Fruit fly (Drosophila melanogaster) whole organism, embryonic: ENCODE results near the gene Tre1.

Experiments
- Abd-B ChIP-seq: fragments of 200-800 bp; sonication (Bioruptor generic); optimal IDR thresholded peaks from 2 replicates; lab custom pipeline; 2018; ENCODE audit warnings: missing biosample characterization, mild to moderate bottlenecking, missing genetic modification characterization, moderate library complexity
- Ada2b ChIP-seq: fragments of 200-800 bp; sonication (Bioruptor generic); IDR thresholded peaks from 2 replicates; pipeline ENCODE4 v1.3.6; 2022; ENCODE audit warnings: missing biosample characterization, missing genetic modification characterization
- CG10321 ChIP-seq: fragments of 200-800 bp; sonication (Bioruptor generic); IDR thresholded peaks from 2 replicates; pipeline ENCODE4 v1.3.6; 2022; ENCODE audit warnings: missing biosample characterization, missing genetic modification characterization
- CG10543 ChIP-seq: fragments of 200-800 bp; sonication (Bioruptor generic); optimal IDR thresholded peaks from 3 replicates; lab custom pipeline; 2017; ENCODE audit warnings: missing biosample characterization, mild to moderate bottlenecking, missing genetic modification characterization, moderate library complexity
- CG10654 ChIP-seq: fragments of 200-800 bp; sonication (Bioruptor generic); optimal IDR thresholded peaks from 2 replicates; lab custom pipeline; 2016; ENCODE audit warnings: missing biosample characterization, missing genetic modification characterization
- CG10959 ChIP-seq: fragments of 200-800 bp; sonication (Bioruptor generic); IDR thresholded peaks from 2 replicates; pipeline ENCODE4 v1.3.6; 2022; ENCODE audit warnings: missing biosample characterization, missing genetic modification characterization
- CG11456 ChIP-seq: fragments of 200-800 bp; sonication (Bioruptor generic); IDR thresholded peaks from 3 replicates; pipeline ENCODE4 v1.3.6; 2022; ENCODE audit warnings: missing biosample characterization, missing genetic modification characterization
- CG12219 ChIP-seq: fragments of 200-800 bp; sonication (Bioruptor generic); optimal IDR thresholded peaks from 3 replicates; lab custom pipeline; 2018; ENCODE audit warnings: missing biosample characterization, mild to moderate bottlenecking, missing genetic modification characterization
- CG12391 ChIP-seq: fragments of 200-800 bp; sonication (Bioruptor generic); optimal IDR thresholded peaks from 3 replicates; lab custom pipeline; 2018; ENCODE audit warnings: missing biosample characterization, mild to moderate bottlenecking, missing genetic modification characterization, moderate library complexity
- CG13894 ChIP-seq: fragments of 200-800 bp; sonication (Bioruptor generic); optimal IDR thresholded peaks from 3 replicates; lab custom pipeline; 2018; ENCODE audit warnings: missing biosample characterization, mild to moderate bottlenecking, missing genetic modification characterization, moderate library complexity
- CG15601 ChIP-seq: fragments of 200-800 bp; sonication (Bioruptor generic); optimal IDR thresholded peaks from 3 replicates; lab custom pipeline; 2019; ENCODE audit warnings: missing biosample characterization, mild to moderate bottlenecking, missing genetic modification characterization, moderate library complexity
- CG17359 ChIP-seq: fragments of 200-800 bp; sonication (Bioruptor generic); optimal IDR thresholded peaks from 3 replicates; lab custom pipeline; 2018; ENCODE audit warnings: missing biosample characterization, mild to moderate bottlenecking, missing genetic modification characterization, moderate library complexity
- CG18011 ChIP-seq: fragments of 200-800 bp; sonication (Bioruptor generic); optimal IDR thresholded peaks from 2 replicates; lab custom pipeline; 2017; ENCODE audit warnings: missing biosample characterization, missing genetic modification characterization, mild to moderate bottlenecking, moderate library complexity, missing genotype
- CG2116 ChIP-seq: fragments of 200-800 bp; sonication (Bioruptor generic); optimal IDR thresholded peaks from 3 replicates; lab custom pipeline; 2018; ENCODE audit warnings: missing biosample characterization, mild to moderate bottlenecking, missing genetic modification characterization
- CG2120 ChIP-seq: fragments of 200-800 bp; sonication (Bioruptor generic); optimal IDR thresholded peaks from 3 replicates; lab custom pipeline; 2016; ENCODE audit warnings: missing biosample characterization, missing genetic modification characterization
- CG31224 ChIP-seq: fragments of 200-800 bp; sonication (Bioruptor generic); IDR thresholded peaks from 2 replicates; pipeline ENCODE4 v1.3.6; 2022; ENCODE audit warnings: missing biosample characterization, missing genetic modification characterization
- CG42726 ChIP-seq: fragments of 200-800 bp; sonication (Bioruptor generic); IDR thresholded peaks from 2 replicates; pipeline ENCODE4 v1.3.6; 2022; ENCODE audit warnings: missing biosample characterization, missing genetic modification characterization; ENCODE audit not compliant: partially characterized antibody
- CG4282 ChIP-seq: fragments of 200-800 bp; sonication (Bioruptor generic); optimal IDR thresholded peaks from 2 replicates; lab custom pipeline; 2016; ENCODE audit warnings: missing biosample characterization, missing genetic modification characterization
- CG5953 ChIP-seq: fragments of 200-800 bp; sonication (Bioruptor generic); IDR thresholded peaks from 2 replicates; pipeline ENCODE4 v1.3.6; 2022; ENCODE audit warnings: missing biosample characterization, missing genetic modification characterization
- CG6854 ChIP-seq: fragments of 200-800 bp; sonication (Bioruptor generic); optimal IDR thresholded peaks from 3 replicates; lab custom pipeline; 2017; ENCODE audit warnings: missing biosample characterization, mild to moderate bottlenecking, missing genetic modification characterization
- CG7556 ChIP-seq: fragments of 200-800 bp; sonication (Bioruptor generic); optimal IDR thresholded peaks from 2 replicates; lab custom pipeline; 2017; ENCODE audit warnings: missing biosample characterization, mild to moderate bottlenecking, missing genetic modification characterization
- CG9437 ChIP-seq: fragments of 200-800 bp; sonication (Bioruptor generic); optimal IDR thresholded peaks from 2 replicates; lab custom pipeline; 2018; ENCODE audit warnings: missing biosample characterization, mild to moderate bottlenecking, missing genetic modification characterization
- CG9727 ChIP-seq: fragments of 200-800 bp; sonication (Bioruptor generic); optimal IDR thresholded peaks from 3 replicates; lab custom pipeline; 2017; ENCODE audit warnings: missing biosample characterization, mild to moderate bottlenecking, missing genetic modification characterization
- CHES-1-like ChIP-seq: fragments of 200-800 bp; sonication (Bioruptor generic); optimal IDR thresholded peaks from 2 replicates; lab custom pipeline; 2016; ENCODE audit warnings: missing biosample characterization, missing genetic modification characterization
- CoRest ChIP-seq: fragments of 200-800 bp; sonication (Bioruptor generic); optimal IDR thresholded peaks from 3 replicates; lab custom pipeline; 2018; ENCODE audit warnings: missing biosample characterization, mild to moderate bottlenecking, missing genetic modification characterization, moderate library complexity
- Dek ChIP-seq: fragments of 200-800 bp; sonication (Bioruptor generic); optimal IDR thresholded peaks from 3 replicates; lab custom pipeline; 2019; ENCODE audit warnings: missing biosample characterization, mild to moderate bottlenecking, missing genetic modification characterization, moderate library complexity
- Dip2 ChIP-seq: fragments of 200-800 bp; sonication (Bioruptor generic); IDR thresholded peaks from 2 replicates; pipeline ENCODE4 v1.3.6; 2022; ENCODE audit warnings: missing biosample characterization, missing genetic modification characterization
- H2.0 ChIP-seq: fragments of 200-800 bp; sonication (Bioruptor generic); IDR thresholded peaks from 2 replicates; pipeline ENCODE4 v1.3.6; 2022; ENCODE audit warnings: missing biosample characterization, missing genetic modification characterization
- MBD-R2 ChIP-seq: fragments of 200-800 bp; sonication (Bioruptor generic); IDR thresholded peaks from 2 replicates; pipeline ENCODE4 v1.3.6; 2022; ENCODE audit warnings: missing biosample characterization, missing genetic modification characterization
- Myb ChIP-seq: fragments of 200-800 bp; sonication (Bioruptor generic); optimal IDR thresholded peaks from 2 replicates; lab custom pipeline; 2016; ENCODE audit warnings: missing biosample characterization, missing genetic modification characterization
- Optix ChIP-seq: fragments of 200-800 bp; sonication (Bioruptor generic); IDR thresholded peaks from 3 replicates; pipeline ENCODE4 v1.3.6; 2022; ENCODE audit warnings: missing biosample characterization, missing genetic modification characterization
- ab ChIP-seq: fragments of 200-800 bp; sonication (Bioruptor generic); optimal IDR thresholded peaks from 2 replicates; lab custom pipeline; 2016; ENCODE audit warnings: missing biosample characterization, missing genetic modification characterization
- ara ChIP-seq: fragments of 200-800 bp; sonication (Bioruptor generic); IDR thresholded peaks from 2 replicates; pipeline ENCODE4 v1.3.6; 2022; ENCODE audit warnings: missing biosample characterization, missing genetic modification characterization
- bbx ChIP-seq: fragments of 200-800 bp; sonication (Bioruptor generic); IDR thresholded peaks from 2 replicates; pipeline ENCODE4 v1.3.6; 2022; ENCODE audit warnings: missing biosample characterization, missing genetic modification characterization; ENCODE audit not compliant: partially characterized antibody
- ci ChIP-seq: fragments of 200-800 bp; sonication (Bioruptor generic); IDR thresholded peaks from 3 replicates; pipeline ENCODE4 v1.3.6; 2022; ENCODE audit warnings: missing biosample characterization, missing genetic modification characterization
- dysf ChIP-seq: fragments of 200-800 bp; sonication (Bioruptor generic); IDR thresholded peaks from 3 replicates; pipeline ENCODE4 v1.3.6; 2022; ENCODE audit warnings: missing biosample characterization, missing genetic modification characterization
- ems ChIP-seq: fragments of 200-800 bp; sonication (Bioruptor generic); optimal IDR thresholded peaks from 3 replicates; lab custom pipeline; 2016; ENCODE audit warnings: missing biosample characterization, missing genetic modification characterization
- ewg ChIP-seq: fragments of 200-800 bp; sonication (Bioruptor generic); optimal IDR thresholded peaks from 3 replicates; lab custom pipeline; 2017; ENCODE audit warnings: mild to moderate bottlenecking, missing biosample characterization, missing genetic modification reagents, missing genetic modification characterization
- fru ChIP-seq: fragments of >200 bp; optimal IDR thresholded peaks from 2 replicates; lab custom pipeline; 2017
- gsb ChIP-seq: fragments of 200-800 bp; sonication (Bioruptor generic); IDR thresholded peaks from 2 replicates; pipeline ENCODE4 v1.3.6; 2022; ENCODE audit warnings: missing biosample characterization, missing genetic modification characterization
- her ChIP-seq: fragments of 200-800 bp; sonication (Bioruptor generic); optimal IDR thresholded peaks from 2 replicates; lab custom pipeline; 2016; ENCODE audit warnings: missing biosample characterization, missing genetic modification characterization
- insv ChIP-seq, 2 experiments: fragments of 200-800 bp; sonication (Bioruptor generic); optimal IDR thresholded peaks; 3 replicates each; lab custom pipeline; 2016 to 2018; ENCODE audit warnings: missing biosample characterization in 2 of 2, missing genetic modification characterization in 2 of 2
- lmd ChIP-seq: fragments of 200-800 bp; sonication (Bioruptor generic); IDR thresholded peaks from 2 replicates; pipeline ENCODE4 v1.3.6; 2022; ENCODE audit warnings: missing biosample characterization, missing genetic modification characterization
- maf-S ChIP-seq: fragments of 200-800 bp; sonication (Bioruptor generic); optimal IDR thresholded peaks from 2 replicates; lab custom pipeline; 2016; ENCODE audit warnings: missing biosample characterization, missing genetic modification characterization
- mam ChIP-seq: fragments of 200-800 bp; sonication (Bioruptor generic); optimal IDR thresholded peaks from 3 replicates; lab custom pipeline; 2016; ENCODE audit warnings: missing biosample characterization, missing genetic modification characterization
- nmo ChIP-seq: fragments of 200-800 bp; sonication (Bioruptor generic); optimal IDR thresholded peaks from 2 replicates; lab custom pipeline; 2018; ENCODE audit warnings: missing biosample characterization, mild to moderate bottlenecking, missing genetic modification characterization, moderate library complexity
- pfk ChIP-seq: fragments of 200-800 bp; sonication (Bioruptor generic); optimal IDR thresholded peaks from 2 replicates; lab custom pipeline; 2018; ENCODE audit warnings: missing biosample characterization, mild to moderate bottlenecking, missing genetic modification characterization, moderate library complexity
- sisA ChIP-seq: fragments of 200-800 bp; sonication (Bioruptor generic); IDR thresholded peaks from 2 replicates; pipeline ENCODE4 v1.3.6; 2022; ENCODE audit warnings: missing biosample characterization, missing genetic modification characterization
- ttk ChIP-seq: fragments of 200-800 bp; sonication (Bioruptor generic); IDR thresholded peaks from 2 replicates; pipeline ENCODE4 v2.1.2; 2022; ENCODE audit warnings: missing biosample characterization, missing genetic modification characterization
- twi ChIP-seq: fragments of 200-800 bp; optimal IDR thresholded peaks from 2 replicates; lab custom pipeline; 2019; ENCODE audit warnings: missing biosample characterization, mild to moderate bottlenecking, missing genetic modification characterization, moderate library complexity
- zen2 ChIP-seq: fragments of 200-800 bp; sonication (Bioruptor generic); IDR thresholded peaks from 3 replicates; pipeline ENCODE4 v1.3.6; 2022; ENCODE audit warnings: missing biosample characterization, missing genetic modification characterization; ENCODE audit not compliant: partially characterized antibody
- zf30C ChIP-seq: fragments of 200-800 bp; sonication (Bioruptor generic); optimal IDR thresholded peaks from 3 replicates; lab custom pipeline; 2018; ENCODE audit warnings: missing biosample characterization, mild to moderate bottlenecking, missing genetic modification characterization

Tre1 gene

dm6 chrX:5665902-5666301, 13.9 kb downstream of the Tre1 start, which contains the start of the genes Sirt4 and CG4119 (continued):
- peak; percentile 41 for TF ChIP-seq her (GFP tag; lab: Kevin White, UChicago)
- TF ChIP-seq CG11456 (GFP tag; lab: Robert Waterston, UW) = peak; percentile 65; the same call in 1 of the 3 replicates
- peak; percentile 55 for TF ChIP-seq nmo (GFP tag; lab: Kevin White, UChicago)
- TF ChIP-seq CG9437 (GFP tag; lab: Kevin White, UChicago) = peak; percentile 97
- TF ChIP-seq CG31224 (GFP tag; lab: Robert Waterston, UW) = no peak
- no peak for TF ChIP-seq ab (GFP tag; lab: Kevin White, UChicago)
- no peak for TF ChIP-seq Abd-B
- TF ChIP-seq CG10543 (GFP tag; lab: Kevin White, UChicago) = no peak
- no peak for TF ChIP-seq CG12219 (GFP tag; lab: Kevin White, UChicago)
- no peak for TF ChIP-seq Dip2 (GFP tag; lab: Robert Waterston, UW)
- peak; percentile 51 for TF ChIP-seq ewg (GFP tag; lab: Kevin White, UChicago)
- TF ChIP-seq mam = peak; percentile 56
- TF ChIP-seq lmd = no peak
- no peak for TF ChIP-seq gsb (GFP tag; lab: Robert Waterston, UW)
- no peak for TF ChIP-seq sisA (GFP tag; lab: Robert Waterston, UW)
- no peak for TF ChIP-seq zf30C (GFP tag; lab: Kevin White, UChicago)
- TF ChIP-seq twi (tag; lab: Kevin White, UChicago) = peak; percentile 15
- TF ChIP-seq CG4282 (GFP tag; lab: Kevin White, UChicago) = no peak
- no peak for TF ChIP-seq CG6854 (GFP tag; lab: Kevin White, UChicago)
- peak; percentile 96 for TF ChIP-seq MBD-R2 (GFP tag; lab: Robert Waterston, UW)
- TF ChIP-seq CG15601 (tag; lab: Kevin White, UChicago) = no peak
- peak; percentile 98 for TF ChIP-seq bbx (GFP tag; lab: Robert Waterston, UW)
- TF ChIP-seq maf-S = no peak
- TF ChIP-seq ttk (GFP tag; lab: Robert Waterston, UW) = no peak
- peak; percentile 98 for TF ChIP-seq CG42726
- TF ChIP-seq pfk (GFP tag; lab: Kevin White, UChicago) = no peak
- no peak for TF ChIP-seq CG5953 (GFP tag; lab: Robert Waterston, UW)
- TF ChIP-seq CoRest (tag; lab: Kevin White, UChicago) = peak; percentile 14
- 0 out of 2 replicates have a peak, but pooled peaks have one; percentile 5 for TF ChIP-seq ara
- TF ChIP-seq CG10959 (GFP tag; lab: Robert Waterston, UW) = no peak
- TF ChIP-seq CG9727 (GFP tag; lab: Kevin White, UChicago) = peak; percentile 9
- no peak for TF ChIP-seq CG7556 (GFP tag; lab: Kevin White, UChicago)
- peak in 1 of 2 experiments; percentile 7 for TF ChIP-seq insv (GFP tag; optimal IDR thresholded peaks at IDR 0.05; lab: Kevin White, UChicago)
- TF ChIP-seq ems = no peak
- TF ChIP-seq zen2 (GFP tag; lab: Robert Waterston, UW) = peak; percentile 95
- TF ChIP-seq CG17359 (tag; lab: Kevin White, UChicago) = no peak
- peak; percentile 5; the same call in 1 of the 2 replicates for TF ChIP-seq H2.0 (GFP tag; lab: Robert Waterston, UW)
- peak; percentile 20 for TF ChIP-seq CG13894 (tag; lab: Kevin White, UChicago)
- TF ChIP-seq Dek = peak; percentile 9
- no peak for TF ChIP-seq ci (GFP tag; lab: Robert Waterston, UW)
- TF ChIP-seq CHES-1-like (GFP tag; lab: Kevin White, UChicago) = peak; percentile 21
- TF ChIP-seq CG2120 (GFP tag; lab: Kevin White, UChicago) = peak; percentile 57
- peak; percentile 40 for TF ChIP-seq CG12391 (tag; lab: Kevin White, UChicago)
- no peak for TF ChIP-seq CG10321 (GFP tag; lab: Robert Waterston, UW)
- no peak for TF ChIP-seq Ada2b (GFP tag; lab: Robert Waterston, UW)
- TF ChIP-seq CG2116 (GFP tag; lab: Kevin White, UChicago) = peak; percentile 86
- TF ChIP-seq CG18011 (GFP tag; lab: Kevin White, UChicago) = peak; percentile 2
- TF ChIP-seq dysf (GFP tag; lab: Robert Waterston, UW) = no peak
- no peak for TF ChIP-seq Optix
- TF ChIP-seq fru (lab: Kevin White, UChicago) = no peak
- TF ChIP-seq CG10654 (GFP tag; lab: Kevin White, UChicago) = no peak
- TF ChIP-seq Myb (GFP tag; lab: Kevin White, UChicago) = peak; percentile 88
